Worm (Caenorhabditis elegans) whole organism, L4 larva: ENCODE measurements around the gene rsp-2.

ENCODE experiments used
- Y5F2A.4 ChIP-seq: fragments of 200-800 bp; sonication (Bioruptor generic); optimal IDR thresholded peaks from 2 replicates; lab custom pipeline; 2018; ENCODE audit warnings: mild to moderate bottlenecking, missing genetic modification characterization, missing compliant biosample characterization
- ama-1 ChIP-seq: fragments of 150-350 bp; optimal IDR thresholded peaks from 2 replicates; lab custom pipeline; 2014; ENCODE audit warnings: inconsistent platforms, mixed read lengths
- egl-27 ChIP-seq: sonication (generic microtip); optimal IDR thresholded peaks from 3 replicates; lab custom pipeline; 2017; ENCODE audit warnings: missing biosample characterization, missing genetic modification reagents, missing genetic modification characterization
- lin-39 ChIP-seq: fragments of 150-350 bp; optimal IDR thresholded peaks from 2 replicates; lab custom pipeline; 2014; ENCODE audit warnings: missing biosample characterization, missing genetic modification reagents, missing genetic modification characterization
- nhr-77 ChIP-seq: fragments of 150-350 bp; optimal IDR thresholded peaks from 2 replicates; lab custom pipeline; 2014; ENCODE audit warnings: missing biosample characterization, missing genetic modification characterization
- saeg-2 ChIP-seq: fragments of 200-800 bp; sonication (Bioruptor generic); IDR thresholded peaks from 2 replicates; pipeline ENCODE4 v1.3.6; 2022; ENCODE audit warnings: missing genetic modification reagents, missing genetic modification characterization, missing compliant biosample characterization
- tag-97 ChIP-seq: fragments of 200-800 bp; sonication (Bioruptor generic); IDR thresholded peaks from 2 replicates; pipeline ENCODE4 v1.3.6; 2022; ENCODE audit warnings: missing genetic modification characterization, missing compliant biosample characterization
- zag-1 ChIP-seq: fragments of 150-350 bp; optimal IDR thresholded peaks from 2 replicates; lab custom pipeline; 2014; ENCODE audit warnings: missing biosample characterization, missing genetic modification characterization
- ztf-7 ChIP-seq: fragments of 150-350 bp; optimal IDR thresholded peaks from 2 replicates; lab custom pipeline; 2014; ENCODE audit warnings: missing biosample characterization, missing genetic modification characterization

- TF ChIP-seq Y5F2A.4 (GFP tag; lab: Kevin White, UChicago) = no peak
- TF ChIP-seq ztf-7 (tag; lab: Kevin White, UChicago) = no peak
- TF ChIP-seq saeg-2 (GFP tag; lab: Robert Waterston, UW) = no peak
- no peak for TF ChIP-seq ama-1 (lab: Kevin White, UChicago)
- TF ChIP-seq egl-27 = no peak
- no peak for TF ChIP-seq tag-97
- no peak for TF ChIP-seq nhr-77 (tag; lab: Kevin White, UChicago)
- no peak for TF ChIP-seq zag-1 (tag; lab: Kevin White, UChicago)
- no peak for TF ChIP-seq lin-39 (tag; lab: Kevin White, UChicago)
These were observed 37.1 kb downstream of the rsp-2 start, which contains the start of gene C05D12.1 for ce11 chrII:11415672-11416071.
